Worm (Caenorhabditis elegans): Measurements from ENCODE around the gene rad-23.

ce11 chrII:11700635-11701034 lies 48.1 kb upstream of the rad-23 start:
- TF ChIP-seq mxl-3 (GFP tag; optimal IDR thresholded peaks at IDR 0.05) (no peak), unc-130 (GFP tag; optimal IDR thresholded peaks at IDR 0.05) (no peak), ama-1 (optimal IDR thresholded peaks at IDR 0.05) (no peak), dpl-1 (GFP tag; optimal IDR thresholded peaks at IDR 0.05) (no peak), dmd-8 (GFP tag; IDR thresholded peaks at IDR 0.05) (no peak), egl-27 (tag; optimal IDR thresholded peaks at IDR 0.05) (no peak), skn-1 (tag; optimal IDR thresholded peaks at IDR 0.05) (no peak), nhr-76 (tag; optimal IDR thresholded peaks at IDR 0.05) (no peak), ZK337.2 (GFP tag; IDR thresholded peaks at IDR 0.05) (no peak), F10B5.3 (tag; optimal IDR thresholded peaks at IDR 0.05) (no peak)

Measured in whole organism, L4 larva.